Worm (Caenorhabditis elegans) whole organism, L2 larva: ENCODE measurements around the gene dct-11.

Experiments
- aly-2 ChIP-seq: fragments of 150-350 bp; optimal IDR thresholded peaks from 2 replicates; lab custom pipeline; 2014; ENCODE audit warnings: missing biosample characterization, missing genetic modification characterization
- fos-1 ChIP-seq: fragments of 150-350 bp; optimal IDR thresholded peaks from 2 replicates; lab custom pipeline; 2014; ENCODE audit warnings: missing biosample characterization, missing genetic modification characterization
- mdl-1 ChIP-seq, 2 experiments: fragments of 150-350 bp in 1 of 2; sonication (generic microtip) in 1 of 2; optimal IDR thresholded peaks; 2 replicates each; lab custom pipeline; 2017; ENCODE audit warnings: missing biosample characterization in 2 of 2, missing genetic modification characterization in 2 of 2
- nhr-237 ChIP-seq: fragments of 150-350 bp; optimal IDR thresholded peaks from 2 replicates; lab custom pipeline; 2014; ENCODE audit warnings: missing biosample characterization, missing genetic modification characterization
- skn-1 ChIP-seq: sonication (generic microtip); optimal IDR thresholded peaks from 2 replicates; lab custom pipeline; 2017; ENCODE audit warnings: missing biosample characterization, missing genetic modification characterization
- sma-3 ChIP-seq: sonication (generic microtip); optimal IDR thresholded peaks from 2 replicates; lab custom pipeline; 2016; ENCODE audit warnings: missing genetic modification reagents, missing genetic modification characterization, missing compliant biosample characterization
- zag-1 ChIP-seq: fragments of 150-350 bp; optimal IDR thresholded peaks from 2 replicates; lab custom pipeline; 2014; ENCODE audit warnings: missing biosample characterization, missing genetic modification characterization
- ztf-4 ChIP-seq: fragments of 150-350 bp; optimal IDR thresholded peaks from 2 replicates; lab custom pipeline; 2014; ENCODE audit warnings: missing biosample characterization, missing genetic modification characterization

DNA sequence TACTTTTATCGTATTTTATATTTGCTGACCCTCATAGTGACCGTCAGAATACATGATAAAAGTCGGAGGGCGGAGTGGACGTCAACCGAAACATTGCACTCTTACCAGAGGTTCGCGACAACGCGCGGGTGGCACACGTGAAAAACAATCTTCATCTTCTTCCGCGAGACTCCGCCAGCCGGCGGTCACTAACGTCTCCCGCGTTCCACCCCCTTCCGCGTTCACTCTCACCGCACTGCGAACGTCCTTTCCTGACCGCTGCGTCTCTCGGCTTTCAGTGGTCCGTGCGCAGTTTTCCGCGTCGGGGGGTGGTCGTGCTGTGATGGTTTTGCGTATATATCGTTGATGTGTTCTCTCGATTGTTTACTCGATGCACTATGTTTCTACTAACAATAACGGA, 21.4 kb downstream of the dct-11 start:
- TF ChIP-seq nhr-237 (tag; lab: Kevin White, UChicago) (no peak), aly-2 (tag; lab: Kevin White, UChicago) (no peak), zag-1 (tag; lab: Kevin White, UChicago) (no peak), skn-1 (no peak), fos-1 (tag; lab: Kevin White, UChicago) (no peak), ztf-4 (tag; lab: Kevin White, UChicago) (no peak), sma-3 (GFP tag; lab: Kevin White, UChicago) (no peak), mdl-1 (tag; optimal IDR thresholded peaks at IDR 0.05; lab: Kevin White, UChicago) (no peak)
